Worm (Caenorhabditis elegans) whole organism, young adult: Measurements from ENCODE around the gene Y48A6B.3.

Source experiments
- B0035.1 ChIP-seq: sonication (generic microtip); optimal IDR thresholded peaks from 2 replicates; lab custom pipeline; 2016; ENCODE audit warnings: missing genetic modification characterization, mild to moderate bottlenecking, missing compliant biosample characterization, missing genotype, missing genetic modification reagents
- F33H1.4 ChIP-seq: fragments of 200-800 bp; sonication (Bioruptor generic); IDR thresholded peaks from 2 replicates; pipeline ENCODE4 v1.3.6; 2022; ENCODE audit warnings: missing genetic modification reagents, missing genetic modification characterization, missing compliant biosample characterization
- F37B4.10 ChIP-seq: fragments of 200-800 bp; sonication (Bioruptor generic); IDR thresholded peaks from 2 replicates; pipeline ENCODE4 v1.3.6; 2022; ENCODE audit warnings: missing genetic modification characterization, missing compliant biosample characterization
- T07F8.4 ChIP-seq: sonication (generic microtip); optimal IDR thresholded peaks from 2 replicates; lab custom pipeline; 2016; ENCODE audit warnings: mild to moderate bottlenecking, missing genetic modification characterization, moderate library complexity, missing compliant biosample characterization
- Y53F4B.3 ChIP-seq: fragments of 200-800 bp; sonication (Bioruptor generic); IDR thresholded peaks from 2 replicates; pipeline ENCODE4 v1.3.6; 2022; ENCODE audit warnings: missing genetic modification reagents, missing genetic modification characterization, missing compliant biosample characterization
- Y53G8AR.9 ChIP-seq: fragments of 200-800 bp; sonication (Bioruptor generic); conservative IDR thresholded peaks from 2 replicates; pipeline ENCODE4 v1.3.6; 2022; ENCODE audit warnings: missing genetic modification reagents, missing genetic modification characterization, missing compliant biosample characterization
- Y56A3A.18 ChIP-seq: fragments of 200-800 bp; sonication (Bioruptor generic); IDR thresholded peaks from 2 replicates; pipeline ENCODE4 v1.3.6; 2022; ENCODE audit warnings: missing genetic modification reagents, missing genetic modification characterization, missing compliant biosample characterization
- Y79H2A.3 ChIP-seq: fragments of 200-800 bp; sonication (Bioruptor generic); conservative IDR thresholded peaks from 2 replicates; pipeline ENCODE4 v1.3.6; 2022; ENCODE audit warnings: missing genetic modification reagents, missing genetic modification characterization, missing compliant biosample characterization
- aptf-2 ChIP-seq: fragments of 200-800 bp; sonication (Bioruptor generic); conservative IDR thresholded peaks from 2 replicates; pipeline ENCODE4 v1.3.6; 2022; ENCODE audit warnings: missing genetic modification reagents, missing genetic modification characterization, missing compliant biosample characterization
- athp-1 ChIP-seq: sonication (generic microtip); optimal IDR thresholded peaks from 2 replicates; lab custom pipeline; 2017; ENCODE audit warnings: mild to moderate bottlenecking, missing genetic modification characterization, missing compliant biosample characterization
- ccch-3 ChIP-seq: fragments of 200-800 bp; sonication (Bioruptor generic); optimal IDR thresholded peaks from 2 replicates; lab custom pipeline; 2018; ENCODE audit warnings: mild to moderate bottlenecking, missing genetic modification characterization, missing compliant biosample characterization
- ceh-58 ChIP-seq: fragments of 200-800 bp; sonication (Bioruptor generic); IDR thresholded peaks from 2 replicates; pipeline ENCODE4 v1.3.6; 2022; ENCODE audit warnings: missing genetic modification characterization, missing compliant biosample characterization
- ekl-4 ChIP-seq: fragments of 200-800 bp; sonication (Bioruptor generic); IDR thresholded peaks from 2 replicates; pipeline ENCODE4 v1.3.6; 2022; ENCODE audit warnings: missing genetic modification reagents, missing genetic modification characterization, missing compliant biosample characterization
- hrde-1 ChIP-seq: sonication (generic microtip); optimal IDR thresholded peaks from 2 replicates; lab custom pipeline; 2016; ENCODE audit warnings: missing genetic modification characterization, mild to moderate bottlenecking, missing compliant biosample characterization, moderate library complexity, missing genotype, missing genetic modification reagents, borderline replicate concordance
- lag-1 ChIP-seq: fragments of 200-800 bp; sonication (Bioruptor generic); IDR thresholded peaks from 2 replicates; pipeline ENCODE4 v1.3.6; 2022; ENCODE audit warnings: missing genetic modification reagents, missing genetic modification characterization, missing compliant biosample characterization
- let-526 ChIP-seq: fragments of 200-800 bp; sonication (Bioruptor generic); IDR thresholded peaks from 2 replicates; pipeline ENCODE4 v1.3.6; 2022; ENCODE audit warnings: missing genetic modification reagents, missing genetic modification characterization, missing compliant biosample characterization
- let-607 ChIP-seq, 2 experiments: fragments of 200-800 bp in 1 of 2; sonication (Bioruptor generic) in 1 of 2; sonication (generic microtip) in 1 of 2; optimal IDR thresholded peaks; 2 replicates each; lab custom pipeline; 2016 to 2018; ENCODE audit warnings: mild to moderate bottlenecking in 2 of 2, missing compliant biosample characterization in 2 of 2, missing genetic modification characterization in 2 of 2, moderate library complexity in 2 of 2, missing genotype in 1 of 2
- lin-35 ChIP-seq, 3 experiments: fragments of 150-350 bp in 2 of 3; sonication (generic microtip) in 1 of 3; optimal IDR thresholded peaks; 2 replicates each; lab custom pipeline; 2014 to 2018; ENCODE audit warnings: missing biosample characterization in 3 of 3, missing genetic modification characterization in 3 of 3, missing genetic modification reagents in 3 of 3
- madf-6 ChIP-seq: fragments of 200-800 bp; sonication (Bioruptor generic); IDR thresholded peaks from 2 replicates; pipeline ENCODE4 v1.3.6; 2022; ENCODE audit warnings: missing genetic modification reagents, missing genetic modification characterization, missing compliant biosample characterization
- mcd-1 ChIP-seq: fragments of 200-800 bp; sonication (Bioruptor generic); IDR thresholded peaks from 2 replicates; pipeline ENCODE4 v1.3.6; 2022; ENCODE audit warnings: missing genetic modification reagents, missing genetic modification characterization, missing compliant biosample characterization
- mes-4 ChIP-seq: sonication (generic microtip); optimal IDR thresholded peaks from 2 replicates; lab custom pipeline; 2016; ENCODE audit warnings: missing genotype, missing genetic modification characterization, missing compliant biosample characterization
- nfya-2 ChIP-seq: fragments of 200-800 bp; sonication (Bioruptor generic); IDR thresholded peaks from 2 replicates; pipeline ENCODE4 v1.3.6; 2022; ENCODE audit warnings: missing genetic modification reagents, missing genetic modification characterization, missing compliant biosample characterization
- nfyb-1 ChIP-seq: fragments of 200-800 bp; sonication (Bioruptor generic); IDR thresholded peaks from 2 replicates; pipeline ENCODE4 v1.3.6; 2022; ENCODE audit warnings: missing genetic modification reagents, missing genetic modification characterization, missing compliant biosample characterization
- nhr-90 ChIP-seq: sonication (generic microtip); optimal IDR thresholded peaks from 2 replicates; lab custom pipeline; 2016; ENCODE audit warnings: missing genotype, mild to moderate bottlenecking, missing genetic modification characterization, missing compliant biosample characterization
- rcor-1 ChIP-seq: fragments of 200-800 bp; sonication (Bioruptor generic); IDR thresholded peaks from 2 replicates; pipeline ENCODE4 v1.3.6; 2022; ENCODE audit warnings: missing genetic modification reagents, missing genetic modification characterization, missing compliant biosample characterization
- repo-1 ChIP-seq: sonication (generic microtip); optimal IDR thresholded peaks from 2 replicates; lab custom pipeline; 2017; ENCODE audit warnings: mild to moderate bottlenecking, missing genetic modification characterization, missing compliant biosample characterization
- rpc-1 ChIP-seq, 2 experiments: fragments of 150-350 bp in 1 of 2; sonication (generic microtip) in 1 of 2; optimal IDR thresholded peaks; 2 replicates each; lab custom pipeline; 2014 to 2018; ENCODE audit warnings: missing biosample characterization in 1 of 2, missing genetic modification characterization in 1 of 2, missing genetic modification reagents in 1 of 2, missing genotype in 1 of 2
- snpc-4 ChIP-seq, 5 experiments: fragments of 150-350 bp in 1 of 5; sonication (generic microtip) in 4 of 5; optimal IDR thresholded peaks; 2 replicates each; lab custom pipeline; 2014 to 2018; ENCODE audit warnings: missing genetic modification characterization in 5 of 5, missing biosample characterization in 3 of 5, antibody characterized with exemption in 2 of 5, mild to moderate bottlenecking in 2 of 5, missing compliant biosample characterization in 2 of 5, missing genotype in 2 of 5, moderate library complexity in 2 of 5, missing genetic modification reagents in 1 of 5
- xnd-1 ChIP-seq: sonication (generic microtip); optimal IDR thresholded peaks from 2 replicates; lab custom pipeline; 2016; ENCODE audit warnings: missing genotype, missing genetic modification reagents, missing genetic modification characterization, missing compliant biosample characterization
- ztf-22 ChIP-seq: fragments of 200-800 bp; sonication (Bioruptor generic); optimal IDR thresholded peaks from 2 replicates; lab custom pipeline; 2018; ENCODE audit warnings: mild to moderate bottlenecking, missing genetic modification characterization, moderate library complexity, missing compliant biosample characterization
- ztf-26 ChIP-seq: sonication (generic microtip); optimal IDR thresholded peaks from 2 replicates; lab custom pipeline; 2017; ENCODE audit warnings: missing genetic modification characterization, missing compliant biosample characterization
- ztf-6 ChIP-seq: fragments of 200-800 bp; sonication (Bioruptor generic); IDR thresholded peaks from 2 replicates; pipeline ENCODE4 v1.3.6; 2022; ENCODE audit warnings: missing genetic modification reagents, missing genetic modification characterization, missing compliant biosample characterization

Gene Y48A6B.3

DNA sequence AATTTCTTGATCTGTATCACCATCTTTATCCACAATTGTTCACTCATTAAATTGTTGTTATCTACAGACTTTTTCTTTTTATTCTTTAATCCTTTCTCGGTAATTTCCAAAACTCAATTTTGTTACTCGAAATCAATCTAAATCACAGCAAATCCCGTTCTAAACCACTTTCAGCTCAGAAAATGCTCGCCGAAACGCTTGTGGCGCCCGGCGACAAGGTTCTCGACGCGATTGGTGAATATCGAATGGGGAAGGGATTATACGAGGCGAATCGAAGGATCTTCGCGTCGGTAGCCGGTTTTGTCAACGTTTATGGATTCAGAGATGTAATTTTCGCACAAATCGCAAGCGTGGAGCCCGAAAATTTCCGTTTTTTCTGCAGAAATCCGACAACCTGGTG lies 847 bp downstream of the Y48A6B.3 start, which contains the start of gene exos-1 (continued):
- 0 out of 2 replicates have a peak, but pooled peaks have one; percentile 33 for TF ChIP-seq nfyb-1
- TF ChIP-seq, all 124 proteins: peak for 13

DNA sequence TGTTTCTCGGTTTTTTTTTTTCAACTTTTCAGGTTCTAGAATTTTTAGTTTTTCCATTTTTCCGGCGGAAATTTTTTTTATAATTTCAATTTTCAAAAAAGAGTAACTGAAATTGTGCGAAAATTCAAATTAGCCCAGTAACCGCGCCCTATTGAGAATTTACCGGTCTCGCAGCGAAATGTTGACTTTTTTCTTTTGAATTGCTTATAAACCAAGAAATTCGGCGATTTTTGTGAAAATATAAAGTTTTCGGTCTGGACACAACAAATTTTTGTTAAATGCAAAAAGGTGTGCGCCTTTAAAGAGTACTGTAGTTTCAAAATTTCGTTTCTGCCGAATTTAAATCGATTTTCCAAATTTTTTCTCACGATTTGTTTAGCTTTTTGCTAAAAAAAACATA lies 2.6 kb downstream of the Y48A6B.3 start:
- TF ChIP-seq nfya-2 (no peak), Y79H2A.3 (no peak; the same call in 1 of the 2 replicates), snpc-4 (GFP tag; optimal IDR thresholded peaks at IDR 0.05; lab: Kevin White, UChicago) (no peak), snpc-4 (tag; optimal IDR thresholded peaks at IDR 0.05; lab: Kevin White, UChicago) (no peak), F33H1.4 (GFP tag; lab: Robert Waterston, UW) (0 out of 2 replicates have a peak, but pooled peaks have one; percentile 6), madf-6 (GFP tag; lab: Robert Waterston, UW) (peak; percentile 47; the same call in 1 of the 2 replicates), ccch-3 (GFP tag; lab: Kevin White, UChicago) (no peak), hrde-1 (tag; lab: Kevin White, UChicago) (peak; percentile 14), athp-1 (tag; lab: Kevin White, UChicago) (no peak), Y53G8AR.9 (GFP tag; lab: Robert Waterston, UW) (0 out of 2 replicates have a peak, but pooled peaks have one; percentile 35)

DNA sequence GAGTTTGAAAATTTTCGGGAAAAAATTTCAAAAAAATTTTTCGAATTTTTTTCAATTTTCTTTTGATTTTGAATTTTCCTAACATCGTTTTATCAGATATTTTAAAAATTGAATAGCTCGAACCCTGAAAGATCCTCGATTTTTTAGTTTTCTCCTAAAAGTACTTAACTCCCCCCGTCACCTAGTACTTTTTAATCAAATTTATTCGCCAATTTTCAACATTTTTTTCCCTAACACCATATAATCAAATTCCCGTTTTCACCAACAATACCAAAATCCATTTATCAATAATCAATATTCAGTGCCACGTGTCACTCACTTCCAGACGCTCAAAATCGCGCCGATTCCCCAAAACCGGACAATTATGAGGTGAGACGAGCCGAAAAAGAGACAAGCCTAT lies 4.2 kb downstream of the Y48A6B.3 start, which contains the start of gene kvs-4:
kvs-4 (plus strand) TSS at position 301 of the 400 bp plus-strand sequence.
- TF ChIP-seq ztf-6 (GFP tag; lab: Robert Waterston, UW) (no peak), T07F8.4 (tag; lab: Kevin White, UChicago) (no peak), let-607 (tag; optimal IDR thresholded peaks at IDR 0.05; lab: Kevin White, UChicago) (no peak), Y56A3A.18 (GFP tag; lab: Robert Waterston, UW) (no peak), ceh-58 (no peak), madf-6 (GFP tag; lab: Robert Waterston, UW) (no peak), B0035.1 (tag; lab: Kevin White, UChicago) (no peak)

DNA sequence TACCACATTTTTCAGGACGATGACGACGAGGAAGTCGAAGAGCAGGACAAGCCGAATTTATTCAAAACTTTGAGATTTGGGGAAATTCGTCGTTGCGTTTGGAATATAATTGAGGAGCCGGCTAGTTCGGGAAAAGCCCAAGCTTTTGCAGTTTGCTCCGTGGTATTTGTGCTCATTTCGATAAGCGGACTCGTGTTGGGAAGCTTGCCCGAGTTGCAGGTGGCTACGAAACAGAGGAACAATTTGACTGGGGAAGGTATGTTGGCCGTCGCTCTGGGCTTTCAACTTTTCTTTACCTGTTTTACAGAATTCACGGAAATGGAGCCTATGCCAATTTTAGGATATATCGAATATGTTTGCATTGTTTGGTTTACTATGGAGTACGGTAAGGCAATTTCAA lies 14.3 kb downstream of the Y48A6B.3 start:
- no peak for TF ChIP-seq ztf-22 (GFP tag; lab: Kevin White, UChicago)
- TF ChIP-seq aptf-2 (GFP tag; lab: Robert Waterston, UW): no peak

DNA sequence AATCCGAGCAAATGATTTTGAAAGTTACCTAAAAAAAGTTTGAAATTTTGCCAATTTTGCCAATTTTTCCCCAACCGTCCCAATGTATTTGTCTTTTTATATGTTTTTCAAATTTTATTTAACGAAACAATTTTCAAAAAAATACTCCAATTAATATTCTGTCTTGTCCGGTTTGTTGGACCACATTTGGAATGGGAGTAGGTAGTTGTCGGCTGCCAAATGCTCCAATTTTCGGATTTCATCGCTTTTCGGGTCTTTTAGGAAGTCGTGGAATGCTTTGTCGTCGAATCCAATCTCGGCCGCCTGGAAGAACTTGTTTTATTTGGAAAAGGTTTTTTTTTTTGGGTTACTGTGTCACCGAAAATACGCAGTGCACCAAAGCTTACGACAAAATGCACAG lies 17.1 kb downstream of the Y48A6B.3 start:
- TF ChIP-seq repo-1 (tag; lab: Kevin White, UChicago) (no peak), Y53G8AR.9 (GFP tag; lab: Robert Waterston, UW) (no peak), mes-4 (tag; lab: Kevin White, UChicago) (no peak), rpc-1 (optimal IDR thresholded peaks at IDR 0.05; lab: Kevin White, UChicago) (no peak), rpc-1 (tag; optimal IDR thresholded peaks at IDR 0.05; lab: Kevin White, UChicago) (no peak), lin-35 (GFP tag; optimal IDR thresholded peaks at IDR 0.05; lab: Kevin White, UChicago) (no peak), mcd-1 (no peak), xnd-1 (no peak), rcor-1 (no peak), ekl-4 (GFP tag; lab: Robert Waterston, UW) (no peak), F37B4.10 (GFP tag; lab: Robert Waterston, UW) (no peak), lag-1 (GFP tag; lab: Robert Waterston, UW) (no peak), let-607 (tag; optimal IDR thresholded peaks at IDR 0.05; lab: Kevin White, UChicago) (no peak), ztf-26 (tag; lab: Kevin White, UChicago) (no peak), let-526 (GFP tag; lab: Robert Waterston, UW) (no peak), nhr-90 (no peak), madf-6 (GFP tag; lab: Robert Waterston, UW) (no peak), snpc-4 (GFP tag; optimal IDR thresholded peaks at IDR 0.05; lab: Kevin White, UChicago) (no peak), snpc-4 (tag; optimal IDR thresholded peaks at IDR 0.05; lab: Kevin White, UChicago) (no peak), Y53F4B.3 (GFP tag; lab: Robert Waterston, UW) (no peak)
- TF ChIP-seq, all 124 proteins: peak for 0
